Fruit fly (Drosophila melanogaster) whole organism: ENCODE data around the gene tinc.

ENCODE experiments used
- CG8478 ChIP-seq: fragments of >200 bp; optimal IDR thresholded peaks from 2 replicates; lab custom pipeline; 2018; ENCODE audit warnings: inconsistent platforms
- Dll ChIP-seq: fragments of >200 bp; optimal IDR thresholded peaks from 2 replicates; lab custom pipeline; 2017
- EcR ChIP-seq, 2 experiments: fragments of >200 bp; optimal IDR thresholded peaks; 2 replicates each; lab custom pipeline; 2017; ENCODE audit warnings: missing biosample characterization in 2 of 2, missing genetic modification characterization in 2 of 2, missing genetic modification reagents in 2 of 2
- psq ChIP-seq: fragments of >200 bp; optimal IDR thresholded peaks from 2 replicates; lab custom pipeline; 2017
- usp ChIP-seq: fragments of >200 bp; optimal IDR thresholded peaks from 2 replicates; lab custom pipeline; 2017; ENCODE audit warnings: missing biosample characterization, missing genetic modification characterization, mixed read lengths

DNA sequence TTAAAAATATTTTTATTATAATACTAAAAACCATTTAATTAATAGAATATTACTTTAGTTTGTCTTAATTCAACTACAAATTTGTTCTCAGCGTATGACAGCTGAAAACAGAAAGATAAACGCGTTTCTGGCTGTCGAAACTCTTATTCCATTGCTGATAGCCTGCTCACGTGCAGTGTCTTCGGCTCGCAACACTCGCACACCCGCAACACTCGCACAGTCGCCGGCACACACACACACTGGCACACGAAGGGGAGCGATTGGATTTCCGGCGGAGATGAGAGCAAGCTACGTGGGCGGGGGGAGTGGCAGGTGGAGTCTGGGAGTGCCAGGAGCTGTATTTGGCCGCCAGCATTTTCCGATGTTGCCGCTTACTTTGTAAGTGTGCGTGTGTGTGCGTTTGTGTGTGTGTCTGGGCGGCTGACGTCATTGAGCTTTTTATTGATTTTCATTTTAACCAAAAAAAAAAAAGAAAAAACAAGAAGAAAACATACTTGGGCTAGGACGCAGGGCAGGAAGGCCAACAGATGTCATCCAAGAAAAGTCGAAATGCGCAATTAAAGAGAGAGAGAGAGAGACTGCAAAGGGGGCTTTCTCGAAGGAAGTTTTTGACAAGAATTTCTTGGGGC is 106.6 kb downstream of the tinc start:
- TF ChIP-seq EcR (GFP tag; optimal IDR thresholded peaks at IDR 0.05; lab: Kevin White, UChicago) (no peak), usp (GFP tag; lab: Kevin White, UChicago) (no peak), psq (no peak), CG8478 (no peak), Dll (lab: Kevin White, UChicago) (no peak)
